Worm (Caenorhabditis elegans) whole organism, L4 larva: ENCODE results near the gene K10H10.9.

Experiments
- ceh-20 ChIP-seq: fragments of 200-800 bp; sonication (Bioruptor generic); IDR thresholded peaks from 2 replicates; pipeline ENCODE4 v1.3.6; 2022; ENCODE audit warnings: missing genetic modification reagents, missing genetic modification characterization, missing compliant biosample characterization
- ceh-28 ChIP-seq: fragments of 150-350 bp; optimal IDR thresholded peaks from 2 replicates; lab custom pipeline; 2014; ENCODE audit warnings: missing biosample characterization, missing genetic modification reagents, missing genetic modification characterization
- ceh-62 ChIP-seq: sonication (generic microtip); optimal IDR thresholded peaks from 2 replicates; lab custom pipeline; 2017; ENCODE audit warnings: missing biosample characterization, missing genetic modification characterization
- dmd-9 ChIP-seq: fragments of 200-800 bp; sonication (Bioruptor generic); IDR thresholded peaks from 2 replicates; pipeline ENCODE4 v1.3.6; 2022; ENCODE audit warnings: missing genetic modification reagents, missing genetic modification characterization, missing compliant biosample characterization
- dve-1 ChIP-seq: sonication (generic microtip); optimal IDR thresholded peaks from 2 replicates; lab custom pipeline; 2017; ENCODE audit warnings: antibody characterized with exemption, mild to moderate bottlenecking, missing genetic modification characterization, missing compliant biosample characterization; ENCODE audit not compliant: insufficient read depth
- egl-27 ChIP-seq: sonication (generic microtip); optimal IDR thresholded peaks from 3 replicates; lab custom pipeline; 2017; ENCODE audit warnings: missing biosample characterization, missing genetic modification reagents, missing genetic modification characterization
- hlh-30 ChIP-seq: sonication (generic microtip); optimal IDR thresholded peaks from 2 replicates; lab custom pipeline; 2017; ENCODE audit warnings: antibody characterized with exemption, mild to moderate bottlenecking, missing genetic modification characterization, missing compliant biosample characterization; ENCODE audit not compliant: insufficient read depth
- nhr-237 ChIP-seq: sonication (generic microtip); optimal IDR thresholded peaks from 2 replicates; lab custom pipeline; 2017; ENCODE audit warnings: missing biosample characterization, missing genetic modification characterization
- nhr-28 ChIP-seq: fragments of 150-350 bp; optimal IDR thresholded peaks from 2 replicates; lab custom pipeline; 2014; ENCODE audit warnings: missing biosample characterization, missing genetic modification characterization
- nhr-76 ChIP-seq: fragments of 150-350 bp; optimal IDR thresholded peaks from 2 replicates; lab custom pipeline; 2014; ENCODE audit warnings: missing biosample characterization, missing genetic modification characterization
- snpc-4 ChIP-seq: fragments of 150-350 bp; optimal IDR thresholded peaks from 2 replicates; lab custom pipeline; 2014; ENCODE audit warnings: missing biosample characterization, missing genetic modification characterization

DNA sequence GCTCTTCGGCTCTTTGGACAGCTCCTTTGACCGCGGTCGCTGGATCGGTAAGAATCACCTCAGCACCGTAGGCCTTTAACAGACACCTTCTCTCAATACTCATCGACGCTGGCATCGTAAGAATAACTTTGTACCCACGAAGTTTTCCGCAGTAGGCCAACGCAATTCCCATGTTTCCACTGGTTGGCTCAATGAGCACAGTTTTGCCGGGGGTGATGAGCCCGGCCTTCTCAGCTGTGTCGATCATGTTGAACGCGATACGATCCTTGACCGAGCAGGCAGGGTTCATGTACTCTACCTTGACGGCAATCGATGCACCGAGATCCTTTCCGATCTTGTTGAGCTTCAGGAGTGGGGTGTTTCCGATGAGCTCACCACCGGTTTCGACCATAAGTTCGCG is 20.9 kb downstream of the K10H10.9 start:
- TF ChIP-seq ceh-20 (GFP tag; lab: Robert Waterston, UW) (no peak), nhr-237 (tag; lab: Kevin White, UChicago) (no peak), ceh-28 (tag; lab: Kevin White, UChicago) (no peak), dve-1 (no peak), egl-27 (no peak), snpc-4 (tag; lab: Kevin White, UChicago) (no peak), dmd-9 (GFP tag; lab: Robert Waterston, UW) (no peak), ceh-62 (tag; lab: Kevin White, UChicago) (no peak), hlh-30 (tag; lab: Kevin White, UChicago) (no peak), nhr-76 (tag; lab: Kevin White, UChicago) (no peak), nhr-28 (tag; lab: Kevin White, UChicago) (no peak)
